Worm (Caenorhabditis elegans) whole organism, L4 larva: ENCODE results near the gene Y73B6BL.27.

Experiments
- F37D6.2 ChIP-seq: sonication (generic microtip); optimal IDR thresholded peaks from 2 replicates; lab custom pipeline; 2016; ENCODE audit warnings: mild to moderate bottlenecking, missing genetic modification characterization, missing compliant biosample characterization
- Y5F2A.4 ChIP-seq: fragments of 200-800 bp; sonication (Bioruptor generic); optimal IDR thresholded peaks from 2 replicates; lab custom pipeline; 2018; ENCODE audit warnings: mild to moderate bottlenecking, missing genetic modification characterization, missing compliant biosample characterization
- Y75B8A.6 ChIP-seq: fragments of 200-800 bp; sonication (Bioruptor generic); IDR thresholded peaks from 2 replicates; pipeline ENCODE4 v1.3.6; 2022; ENCODE audit warnings: missing genetic modification reagents, missing genetic modification characterization, missing compliant biosample characterization
- aha-1 ChIP-seq: fragments of 150-350 bp; peaks from one replicate; lab custom pipeline; 2014; ENCODE audit warnings: missing biosample characterization, missing genetic modification characterization
- arid-1 ChIP-seq: fragments of 200-800 bp; sonication (Bioruptor generic); conservative IDR thresholded peaks from 2 replicates; pipeline ENCODE4 v1.3.6; 2022; ENCODE audit warnings: missing genetic modification reagents, missing genetic modification characterization, missing compliant biosample characterization
- attf-4 ChIP-seq: sonication (generic microtip); optimal IDR thresholded peaks from 3 replicates; lab custom pipeline; 2017; ENCODE audit warnings: missing biosample characterization, missing genetic modification characterization
- ceh-20 ChIP-seq: fragments of 200-800 bp; sonication (Bioruptor generic); IDR thresholded peaks from 2 replicates; pipeline ENCODE4 v1.3.6; 2022; ENCODE audit warnings: missing genetic modification reagents, missing genetic modification characterization, missing compliant biosample characterization
- ceh-28 ChIP-seq: fragments of 150-350 bp; optimal IDR thresholded peaks from 2 replicates; lab custom pipeline; 2014; ENCODE audit warnings: missing biosample characterization, missing genetic modification reagents, missing genetic modification characterization
- ceh-44 ChIP-seq: fragments of 200-800 bp; sonication (Bioruptor generic); IDR thresholded peaks from 2 replicates; pipeline ENCODE4 v1.3.6; 2022; ENCODE audit warnings: missing genetic modification reagents, missing genetic modification characterization, missing compliant biosample characterization
- ceh-62 ChIP-seq: sonication (generic microtip); optimal IDR thresholded peaks from 2 replicates; lab custom pipeline; 2017; ENCODE audit warnings: missing biosample characterization, missing genetic modification characterization
- ceh-82 ChIP-seq: sonication (generic microtip); optimal IDR thresholded peaks from 2 replicates; lab custom pipeline; 2017; ENCODE audit warnings: missing biosample characterization, missing genetic modification characterization
- ces-1 ChIP-seq: fragments of 150-350 bp; sonication (generic microtip); optimal IDR thresholded peaks from 4 replicates; lab custom pipeline; 2014; ENCODE audit warnings: missing biosample characterization, missing genetic modification reagents, missing genetic modification characterization
- daf-12 ChIP-seq: fragments of 150-350 bp; optimal IDR thresholded peaks from 2 replicates; lab custom pipeline; 2014; ENCODE audit warnings: missing biosample characterization, missing genetic modification reagents, missing genetic modification characterization
- daf-19 ChIP-seq: fragments of 200-800 bp; sonication (Bioruptor generic); conservative IDR thresholded peaks from 2 replicates; pipeline ENCODE4 v1.3.6; 2022; ENCODE audit warnings: missing genetic modification characterization, missing compliant biosample characterization
- dmd-6 ChIP-seq: fragments of 200-800 bp; sonication (Bioruptor generic); IDR thresholded peaks from 2 replicates; pipeline ENCODE4 v1.3.6; 2022; ENCODE audit warnings: missing genetic modification reagents, missing genetic modification characterization, missing compliant biosample characterization
- dmd-9 ChIP-seq: fragments of 200-800 bp; sonication (Bioruptor generic); IDR thresholded peaks from 2 replicates; pipeline ENCODE4 v1.3.6; 2022; ENCODE audit warnings: missing genetic modification reagents, missing genetic modification characterization, missing compliant biosample characterization
- dve-1 ChIP-seq: sonication (generic microtip); optimal IDR thresholded peaks from 2 replicates; lab custom pipeline; 2017; ENCODE audit warnings: antibody characterized with exemption, mild to moderate bottlenecking, missing genetic modification characterization, missing compliant biosample characterization; ENCODE audit not compliant: insufficient read depth
- egl-27 ChIP-seq: sonication (generic microtip); optimal IDR thresholded peaks from 3 replicates; lab custom pipeline; 2017; ENCODE audit warnings: missing biosample characterization, missing genetic modification reagents, missing genetic modification characterization
- hlh-30 ChIP-seq: sonication (generic microtip); optimal IDR thresholded peaks from 2 replicates; lab custom pipeline; 2017; ENCODE audit warnings: antibody characterized with exemption, mild to moderate bottlenecking, missing genetic modification characterization, missing compliant biosample characterization; ENCODE audit not compliant: insufficient read depth
- hmg-1.1 ChIP-seq: fragments of 200-800 bp; sonication (Bioruptor generic); IDR thresholded peaks from 2 replicates; pipeline ENCODE4 v1.3.6; 2022; ENCODE audit warnings: missing genetic modification reagents, missing genetic modification characterization, missing compliant biosample characterization
- lin-1 ChIP-seq: fragments of 200-800 bp; sonication (Bioruptor generic); IDR thresholded peaks from 2 replicates; pipeline ENCODE4 v1.3.6; 2022; ENCODE audit warnings: missing genetic modification reagents, missing genetic modification characterization, missing compliant biosample characterization
- lin-15B ChIP-seq: fragments of 150-350 bp; sonication (generic microtip); optimal IDR thresholded peaks from 3 replicates; lab custom pipeline; 2014; ENCODE audit warnings: missing biosample characterization, missing genetic modification characterization
- lin-38 ChIP-seq: fragments of 200-800 bp; sonication (Bioruptor generic); IDR thresholded peaks from 2 replicates; pipeline ENCODE4 v1.3.6; 2022; ENCODE audit warnings: missing genetic modification reagents, missing genetic modification characterization, missing compliant biosample characterization
- lin-39 ChIP-seq: fragments of 150-350 bp; optimal IDR thresholded peaks from 2 replicates; lab custom pipeline; 2014; ENCODE audit warnings: missing biosample characterization, missing genetic modification reagents, missing genetic modification characterization
- lir-3 ChIP-seq: sonication (generic microtip); optimal IDR thresholded peaks from 2 replicates; lab custom pipeline; 2016; ENCODE audit warnings: mild to moderate bottlenecking, missing genetic modification characterization, missing compliant biosample characterization
- madf-5 ChIP-seq, 2 experiments: fragments of 200-800 bp; sonication (Bioruptor generic); IDR thresholded peaks; 2 replicates each; pipeline ENCODE4 v1.3.6; 2022; ENCODE audit warnings: missing compliant biosample characterization in 2 of 2, missing genetic modification characterization in 2 of 2
- mdl-1 ChIP-seq, 2 experiments: fragments of 150-350 bp in 1 of 2; sonication (generic microtip) in 1 of 2; optimal IDR thresholded peaks; 2 replicates each; lab custom pipeline; 2014 to 2017; ENCODE audit warnings: missing biosample characterization in 2 of 2, missing genetic modification characterization in 2 of 2
- mdt-29 ChIP-seq: fragments of 200-800 bp; sonication (Bioruptor generic); IDR thresholded peaks from 2 replicates; pipeline ENCODE4 v1.3.6; 2022; ENCODE audit warnings: missing genetic modification reagents, missing genetic modification characterization, missing compliant biosample characterization
- mep-1 ChIP-seq: fragments of 150-350 bp; sonication (generic microtip); optimal IDR thresholded peaks from 3 replicates; lab custom pipeline; 2014; ENCODE audit warnings: missing biosample characterization, missing genetic modification characterization
- mxl-2 ChIP-seq: fragments of 200-800 bp; sonication (Bioruptor generic); conservative IDR thresholded peaks from 2 replicates; pipeline ENCODE4 v1.3.6; 2022; ENCODE audit warnings: missing genetic modification reagents, missing genetic modification characterization, missing compliant biosample characterization
- nhr-102 ChIP-seq: sonication (generic microtip); optimal IDR thresholded peaks from 2 replicates; lab custom pipeline; 2016; ENCODE audit warnings: mild to moderate bottlenecking, missing genetic modification characterization, moderate library complexity, missing compliant biosample characterization
- nhr-76 ChIP-seq: fragments of 150-350 bp; optimal IDR thresholded peaks from 2 replicates; lab custom pipeline; 2014; ENCODE audit warnings: missing biosample characterization, missing genetic modification characterization
- php-3 ChIP-seq: fragments of 200-800 bp; sonication (Bioruptor generic); IDR thresholded peaks from 2 replicates; pipeline ENCODE4 v1.3.6; 2022; ENCODE audit warnings: missing genetic modification reagents, missing genetic modification characterization, missing compliant biosample characterization
- pqm-1 ChIP-seq: sonication (generic microtip); optimal IDR thresholded peaks from 2 replicates; lab custom pipeline; 2017; ENCODE audit warnings: missing biosample characterization, missing genetic modification characterization
- set-16 ChIP-seq: fragments of 200-800 bp; sonication (Bioruptor generic); IDR thresholded peaks from 2 replicates; pipeline ENCODE4 v1.3.6; 2022; ENCODE audit warnings: missing genetic modification reagents, missing genetic modification characterization, missing compliant biosample characterization
- snpc-4 ChIP-seq: fragments of 150-350 bp; optimal IDR thresholded peaks from 2 replicates; lab custom pipeline; 2014; ENCODE audit warnings: missing biosample characterization, missing genetic modification characterization
- spr-3 ChIP-seq: fragments of 200-800 bp; sonication (Bioruptor generic); optimal IDR thresholded peaks from 2 replicates; lab custom pipeline; 2018; ENCODE audit warnings: mild to moderate bottlenecking, missing genetic modification characterization, missing compliant biosample characterization
- tag-97 ChIP-seq: fragments of 200-800 bp; sonication (Bioruptor generic); IDR thresholded peaks from 2 replicates; pipeline ENCODE4 v1.3.6; 2022; ENCODE audit warnings: missing genetic modification characterization, missing compliant biosample characterization
- tra-1 ChIP-seq: fragments of 200-800 bp; sonication (Bioruptor generic); IDR thresholded peaks from 2 replicates; pipeline ENCODE4 v1.3.6; 2022; ENCODE audit warnings: missing genetic modification reagents, missing genetic modification characterization, missing compliant biosample characterization
- unc-62 ChIP-seq, 3 experiments: fragments of 150-350 bp in 1 of 3; sonication (generic microtip); optimal IDR thresholded peaks in 2 of 3; peaks in 1 of 3; 1 replicate in 1 of 3; 2 replicates in 2 of 3; lab custom pipeline; 2014 to 2017; ENCODE audit warnings: missing biosample characterization in 3 of 3, missing genetic modification characterization in 3 of 3, missing genetic modification reagents in 3 of 3, missing genotype in 1 of 3
- vab-7 ChIP-seq: fragments of 200-800 bp; sonication (Bioruptor generic); IDR thresholded peaks from 2 replicates; pipeline ENCODE4 v1.3.6; 2022; ENCODE audit warnings: missing genetic modification reagents, missing genetic modification characterization, missing compliant biosample characterization
- ztf-11 ChIP-seq: fragments of 150-350 bp; optimal IDR thresholded peaks from 2 replicates; lab custom pipeline; 2014; ENCODE audit warnings: missing biosample characterization, missing genetic modification characterization

The Y73B6BL.27 gene

ce11 chrIV:6473140-6473539 is at the start of gene Y73B6BL.27:
Gene Y73B6BL.27, minus strand, starts transcription at chrIV:6473240.
- TF ChIP-seq pqm-1 (tag; lab: Kevin White, UChicago) (no peak), dve-1 (tag; lab: Kevin White, UChicago) (no peak), mdt-29 (GFP tag; lab: Robert Waterston, UW) (no peak), php-3 (GFP tag; lab: Robert Waterston, UW) (no peak), madf-5 (GFP tag; IDR thresholded peaks at IDR 0.05; lab: Robert Waterston, UW) (no peak), spr-3 (GFP tag; lab: Kevin White, UChicago) (no peak), vab-7 (GFP tag; lab: Robert Waterston, UW) (no peak), hmg-1.1 (GFP tag; lab: Robert Waterston, UW) (no peak), ceh-62 (tag; lab: Kevin White, UChicago) (no peak), ceh-28 (tag; lab: Kevin White, UChicago) (no peak), set-16 (GFP tag; lab: Robert Waterston, UW) (no peak), ceh-20 (GFP tag; lab: Robert Waterston, UW) (no peak), attf-4 (tag; lab: Kevin White, UChicago) (no peak), dmd-6 (no peak), lir-3 (tag; lab: Kevin White, UChicago) (no peak), tag-97 (GFP tag; lab: Robert Waterston, UW) (no peak), unc-62 (GFP tag; optimal IDR thresholded peaks at IDR 0.05 in 1 of 2; lab: Kevin White, UChicago) (no peak), unc-62 (tag; optimal IDR thresholded peaks at IDR 0.05; lab: Kevin White, UChicago) (no peak), nhr-76 (tag; lab: Kevin White, UChicago) (no peak)

- TF ChIP-seq lin-15B (tag; lab: Kevin White, UChicago) (no peak), lin-38 (peak; percentile 33), ceh-44 (GFP tag; lab: Robert Waterston, UW) (no peak), hlh-30 (tag; lab: Kevin White, UChicago) (peak; percentile 82)
These were observed 49.4 kb upstream of the Y73B6BL.27 start, which contains the start of gene ddi-1 for ce11 chrIV:6522305-6522917. Gene ddi-1, plus strand, starts transcription at chrIV:6522867.

DNA sequence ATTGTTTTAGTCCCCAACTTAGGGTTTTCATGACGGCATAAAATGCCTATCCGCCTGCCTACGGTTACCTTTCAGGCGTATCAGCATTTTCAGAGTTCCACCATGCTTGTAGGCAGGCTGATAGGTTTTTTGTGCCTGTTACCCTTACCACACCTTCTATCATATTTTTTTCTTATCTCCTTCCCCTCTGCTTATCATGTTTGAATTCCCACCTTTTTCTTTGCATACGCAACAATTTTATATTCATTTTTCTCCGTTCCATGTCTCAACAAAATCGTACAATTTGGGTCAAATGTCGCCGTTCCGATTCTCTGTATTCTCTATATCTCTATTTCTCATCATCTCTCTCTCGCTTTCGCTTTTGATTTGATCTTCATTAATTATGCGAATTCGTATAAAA is 46.6 kb upstream of the Y73B6BL.27 start, which contains the start of gene C01G5.9:
C01G5.9 (plus strand) TSS at position 301 of the 400 bp plus-strand sequence.
- TF ChIP-seq dve-1 (tag; lab: Kevin White, UChicago): no peak
- TF ChIP-seq Y75B8A.6 (GFP tag; lab: Robert Waterston, UW): no peak
- no peak for TF ChIP-seq tra-1 (GFP tag; lab: Robert Waterston, UW)
- no peak for TF ChIP-seq set-16 (GFP tag; lab: Robert Waterston, UW)
- TF ChIP-seq aha-1 (tag; lab: Kevin White, UChicago): no peak
- TF ChIP-seq ceh-20 (GFP tag; lab: Robert Waterston, UW): no peak
- TF ChIP-seq ces-1 (GFP tag; lab: Kevin White, UChicago): no peak
- TF ChIP-seq mdl-1 (tag; optimal IDR thresholded peaks at IDR 0.05; lab: Kevin White, UChicago): no peak
- TF ChIP-seq daf-19 (GFP tag; lab: Robert Waterston, UW): no peak
- no peak for TF ChIP-seq dmd-9 (GFP tag; lab: Robert Waterston, UW)
- TF ChIP-seq egl-27: no peak
- TF ChIP-seq F37D6.2: no peak
- no peak for TF ChIP-seq Y5F2A.4 (GFP tag; lab: Kevin White, UChicago)
- no peak for TF ChIP-seq nhr-102 (tag; lab: Kevin White, UChicago)
- no peak for TF ChIP-seq mxl-2 (GFP tag; lab: Robert Waterston, UW)

ce11 chrIV:6517859-6518258 is 44.8 kb upstream of the Y73B6BL.27 start, which contains the start of gene C01G5.7:
Gene C01G5.7, plus strand, starts transcription at chrIV:6518159.
- TF ChIP-seq arid-1 (GFP tag; lab: Robert Waterston, UW) (no peak), ztf-11 (tag; lab: Kevin White, UChicago) (no peak), spr-3 (GFP tag; lab: Kevin White, UChicago) (no peak), mep-1 (tag; lab: Kevin White, UChicago) (no peak), ceh-82 (tag; lab: Kevin White, UChicago) (no peak), lin-39 (tag; lab: Kevin White, UChicago) (no peak), lin-1 (no peak), snpc-4 (tag; lab: Kevin White, UChicago) (no peak), daf-12 (tag; lab: Kevin White, UChicago) (no peak), lin-38 (no peak)
